Fruit fly (Drosophila melanogaster) whole organism, pupa: ENCODE data around the gene subdued.

Experiments used
- CG14655 ChIP-seq: fragments of 200-800 bp; sonication (Bioruptor generic); optimal IDR thresholded peaks from 3 replicates; lab custom pipeline; 2017; ENCODE audit warnings: mild to moderate bottlenecking, missing biosample characterization, missing genetic modification reagents, missing genetic modification characterization
- CG15710 ChIP-seq: fragments of 200-800 bp; sonication (Bioruptor generic); optimal IDR thresholded peaks from 2 replicates; lab custom pipeline; 2018; ENCODE audit warnings: missing biosample characterization, mild to moderate bottlenecking, missing genetic modification characterization, moderate library complexity
- CG9948 ChIP-seq: fragments of 200-800 bp; sonication (Bioruptor generic); optimal IDR thresholded peaks from 2 replicates; lab custom pipeline; 2018; ENCODE audit warnings: missing biosample characterization, mild to moderate bottlenecking, missing genetic modification characterization, moderate library complexity
- Ets98B ChIP-seq: fragments of 200-800 bp; sonication (Bioruptor generic); IDR thresholded peaks from 2 replicates; pipeline ENCODE4 v1.3.6; 2022; ENCODE audit warnings: missing biosample characterization, missing genetic modification characterization
- Pif1B ChIP-seq: fragments of 200-800 bp; sonication (Bioruptor generic); optimal IDR thresholded peaks from 3 replicates; lab custom pipeline; 2016; ENCODE audit warnings: missing biosample characterization, missing genetic modification characterization

- TF ChIP-seq CG14655 (GFP tag; lab: Kevin White, UChicago) (no peak), Pif1B (no peak), CG15710 (tag; lab: Kevin White, UChicago) (no peak), CG9948 (tag; lab: Kevin White, UChicago) (no peak), Ets98B (GFP tag; lab: Robert Waterston, UW) (no peak)
These were observed 5.9 kb upstream of the subdued start, which contains the start of the genes CG6195 and CG31220 for dm6 chr3R:19648289-19648916.
